Worm (Caenorhabditis elegans) whole organism, mixed stage, embryonic: ENCODE results near the gene kcnl-1.

ENCODE experiments used
- M03D4.4 ChIP-seq: sonication (generic microtip); optimal IDR thresholded peaks from 2 replicates; lab custom pipeline; 2017; ENCODE audit warnings: mild to moderate bottlenecking, missing genetic modification characterization, missing compliant biosample characterization
- bed-3 ChIP-seq: fragments of 200-800 bp; sonication (Bioruptor generic); optimal IDR thresholded peaks from 3 replicates; lab custom pipeline; 2018; ENCODE audit warnings: mild to moderate bottlenecking, missing genetic modification characterization, moderate library complexity, missing compliant biosample characterization
- blmp-1 ChIP-seq: fragments of 150-350 bp; optimal IDR thresholded peaks from 2 replicates; lab custom pipeline; 2014; ENCODE audit warnings: missing biosample characterization, missing genetic modification characterization
- ceh-39 ChIP-seq: fragments of 150-350 bp; optimal IDR thresholded peaks from 2 replicates; lab custom pipeline; 2014; ENCODE audit warnings: missing biosample characterization, missing genetic modification characterization
- ceh-43 ChIP-seq: fragments of 200-800 bp; sonication (Bioruptor generic); optimal IDR thresholded peaks from 2 replicates; lab custom pipeline; 2018; ENCODE audit warnings: mild to moderate bottlenecking, missing genetic modification characterization, moderate library complexity, missing compliant biosample characterization
- ceh-83 ChIP-seq: fragments of 200-800 bp; sonication (Bioruptor generic); optimal IDR thresholded peaks from 2 replicates; lab custom pipeline; 2018; ENCODE audit warnings: mild to moderate bottlenecking, missing genetic modification characterization, missing compliant biosample characterization
- ces-1 ChIP-seq: fragments of 150-350 bp; optimal IDR thresholded peaks from 2 replicates; lab custom pipeline; 2014; ENCODE audit warnings: missing biosample characterization, missing genetic modification reagents, missing genetic modification characterization
- cnd-1 ChIP-seq: fragments of 200-800 bp; sonication (Bioruptor generic); optimal IDR thresholded peaks from 2 replicates; lab custom pipeline; 2018; ENCODE audit warnings: mild to moderate bottlenecking, missing genetic modification characterization, missing compliant biosample characterization
- drap-1 ChIP-seq: fragments of 200-800 bp; sonication (Bioruptor generic); optimal IDR thresholded peaks from 3 replicates; lab custom pipeline; 2018; ENCODE audit warnings: mild to moderate bottlenecking, missing genetic modification characterization, missing compliant biosample characterization
- elt-1 ChIP-seq: sonication (generic microtip); optimal IDR thresholded peaks from 2 replicates; lab custom pipeline; 2017; ENCODE audit warnings: missing genetic modification characterization, mild to moderate bottlenecking, missing compliant biosample characterization, antibody characterized with exemption, moderate library complexity, borderline replicate concordance; ENCODE audit not compliant: insufficient read depth
- elt-3 ChIP-seq: fragments of 150-350 bp; optimal IDR thresholded peaks from 2 replicates; lab custom pipeline; 2014; ENCODE audit warnings: missing biosample characterization, missing genetic modification characterization
- flh-1 ChIP-seq: fragments of 200-800 bp; sonication (Bioruptor generic); optimal IDR thresholded peaks from 2 replicates; lab custom pipeline; 2018; ENCODE audit warnings: mild to moderate bottlenecking, missing genetic modification characterization, moderate library complexity, missing compliant biosample characterization
- ham-2 ChIP-seq: fragments of 200-800 bp; sonication (Bioruptor generic); optimal IDR thresholded peaks from 2 replicates; lab custom pipeline; 2018; ENCODE audit warnings: mild to moderate bottlenecking, missing genetic modification characterization, missing compliant biosample characterization
- hlh-1 ChIP-seq: fragments of 150-350 bp; optimal IDR thresholded peaks from 2 replicates; lab custom pipeline; 2014; ENCODE audit warnings: missing biosample characterization, missing genetic modification reagents, missing genetic modification characterization
- lin-13 ChIP-seq: fragments of 150-350 bp; optimal IDR thresholded peaks from 2 replicates; lab custom pipeline; 2014; ENCODE audit warnings: missing biosample characterization, missing genetic modification characterization
- lin-32 ChIP-seq: fragments of 200-800 bp; sonication (Bioruptor generic); optimal IDR thresholded peaks from 2 replicates; lab custom pipeline; 2018; ENCODE audit warnings: mild to moderate bottlenecking, missing genetic modification characterization, missing compliant biosample characterization
- lsy-2 ChIP-seq: fragments of 150-350 bp; optimal IDR thresholded peaks from 2 replicates; lab custom pipeline; 2014; ENCODE audit warnings: missing biosample characterization, missing genetic modification characterization
- mab-5 ChIP-seq: fragments of 150-350 bp; optimal IDR thresholded peaks from 2 replicates; lab custom pipeline; 2014; ENCODE audit warnings: missing biosample characterization, missing genetic modification characterization
- mep-1 ChIP-seq: fragments of 150-350 bp; optimal IDR thresholded peaks from 2 replicates; lab custom pipeline; 2017; ENCODE audit warnings: missing biosample characterization, missing genetic modification reagents, missing genetic modification characterization, inconsistent platforms
- mls-2 ChIP-seq: sonication (generic microtip); optimal IDR thresholded peaks from 2 replicates; lab custom pipeline; 2016; ENCODE audit warnings: mild to moderate bottlenecking, missing genetic modification characterization, moderate library complexity, missing compliant biosample characterization
- nhr-12 ChIP-seq: fragments of 150-350 bp; optimal IDR thresholded peaks from 2 replicates; lab custom pipeline; 2014; ENCODE audit warnings: missing biosample characterization, missing genetic modification characterization
- nhr-2 ChIP-seq: fragments of 150-350 bp; optimal IDR thresholded peaks from 2 replicates; lab custom pipeline; 2014; ENCODE audit warnings: missing biosample characterization, missing genetic modification characterization
- nhr-237 ChIP-seq: fragments of 150-350 bp; optimal IDR thresholded peaks from 2 replicates; lab custom pipeline; 2014; ENCODE audit warnings: missing biosample characterization, missing genetic modification characterization
- nhr-28 ChIP-seq: fragments of 150-350 bp; optimal IDR thresholded peaks from 2 replicates; lab custom pipeline; 2014; ENCODE audit warnings: missing biosample characterization, missing genetic modification characterization
- nhr-76 ChIP-seq: sonication (generic microtip); optimal IDR thresholded peaks from 2 replicates; lab custom pipeline; 2017; ENCODE audit warnings: missing biosample characterization, missing genetic modification characterization
- pha-4 ChIP-seq: fragments of 150-350 bp; optimal IDR thresholded peaks from 2 replicates; lab custom pipeline; 2018; ENCODE audit warnings: missing biosample characterization, missing genetic modification reagents, missing genetic modification characterization
- sem-2 ChIP-seq: fragments of 200-800 bp; sonication (Bioruptor generic); optimal IDR thresholded peaks from 2 replicates; lab custom pipeline; 2018; ENCODE audit warnings: mild to moderate bottlenecking, missing genetic modification characterization, missing compliant biosample characterization
- snpc-4 ChIP-seq: fragments of 150-350 bp; optimal IDR thresholded peaks from 2 replicates; lab custom pipeline; 2014; ENCODE audit warnings: missing biosample characterization, missing genetic modification characterization
- sptf-1 ChIP-seq: sonication (generic microtip); optimal IDR thresholded peaks from 2 replicates; lab custom pipeline; 2017; ENCODE audit warnings: mild to moderate bottlenecking, missing genetic modification characterization, moderate library complexity, missing compliant biosample characterization
- tbx-8 ChIP-seq: fragments of 200-800 bp; sonication (Bioruptor generic); optimal IDR thresholded peaks from 2 replicates; lab custom pipeline; 2018; ENCODE audit warnings: mild to moderate bottlenecking, missing genetic modification characterization, moderate library complexity, missing compliant biosample characterization
- unc-120 ChIP-seq: sonication (generic microtip); optimal IDR thresholded peaks from 2 replicates; lab custom pipeline; 2017; ENCODE audit warnings: missing genetic modification characterization, missing compliant biosample characterization; ENCODE audit not compliant: poor library complexity, severe bottlenecking
- unc-39 ChIP-seq: fragments of 150-350 bp; optimal IDR thresholded peaks from 2 replicates; lab custom pipeline; 2014; ENCODE audit warnings: missing biosample characterization, missing genetic modification characterization
- unc-62 ChIP-seq: fragments of 150-350 bp; optimal IDR thresholded peaks from 2 replicates; lab custom pipeline; 2014; ENCODE audit warnings: missing biosample characterization, missing genetic modification reagents, missing genetic modification characterization
- zip-8 ChIP-seq: fragments of 150-350 bp; optimal IDR thresholded peaks from 2 replicates; lab custom pipeline; 2014; ENCODE audit warnings: missing biosample characterization, missing genetic modification characterization
- ztf-11 ChIP-seq: fragments of 150-350 bp; optimal IDR thresholded peaks from 2 replicates; lab custom pipeline; 2014; ENCODE audit warnings: missing biosample characterization, missing genetic modification characterization

The kcnl-1 gene

DNA sequence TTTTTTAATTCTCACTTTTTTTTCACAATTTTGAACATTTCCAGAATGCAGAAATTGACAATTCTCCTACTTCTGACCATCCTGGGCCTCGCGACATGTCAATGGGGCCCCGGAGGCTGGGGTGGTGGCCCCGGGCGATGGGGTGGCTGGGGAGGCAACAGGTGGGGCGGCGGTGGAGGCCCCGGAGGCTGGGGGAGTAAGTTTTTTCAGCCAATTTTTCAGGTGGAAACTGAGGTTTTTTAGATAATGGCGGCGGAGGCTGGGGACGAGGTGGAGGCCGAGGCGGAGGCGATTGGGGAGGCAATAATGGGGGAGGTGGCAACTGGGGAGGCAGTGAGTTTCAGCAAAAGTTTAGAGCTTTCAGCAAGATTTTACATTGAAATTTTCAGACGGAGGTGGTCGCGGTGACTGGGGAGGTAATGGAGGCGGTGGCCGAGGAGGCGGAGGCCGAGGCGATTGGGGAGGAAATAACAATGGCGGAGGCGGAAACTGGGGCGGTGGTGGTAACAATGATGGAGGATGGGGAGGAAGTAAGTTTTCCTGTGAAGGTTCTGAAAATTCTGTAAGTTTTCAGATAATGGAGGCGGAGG lies 45.0 kb downstream of the kcnl-1 start:
- no peak for TF ChIP-seq elt-1 (tag; lab: Kevin White, UChicago)

DNA sequence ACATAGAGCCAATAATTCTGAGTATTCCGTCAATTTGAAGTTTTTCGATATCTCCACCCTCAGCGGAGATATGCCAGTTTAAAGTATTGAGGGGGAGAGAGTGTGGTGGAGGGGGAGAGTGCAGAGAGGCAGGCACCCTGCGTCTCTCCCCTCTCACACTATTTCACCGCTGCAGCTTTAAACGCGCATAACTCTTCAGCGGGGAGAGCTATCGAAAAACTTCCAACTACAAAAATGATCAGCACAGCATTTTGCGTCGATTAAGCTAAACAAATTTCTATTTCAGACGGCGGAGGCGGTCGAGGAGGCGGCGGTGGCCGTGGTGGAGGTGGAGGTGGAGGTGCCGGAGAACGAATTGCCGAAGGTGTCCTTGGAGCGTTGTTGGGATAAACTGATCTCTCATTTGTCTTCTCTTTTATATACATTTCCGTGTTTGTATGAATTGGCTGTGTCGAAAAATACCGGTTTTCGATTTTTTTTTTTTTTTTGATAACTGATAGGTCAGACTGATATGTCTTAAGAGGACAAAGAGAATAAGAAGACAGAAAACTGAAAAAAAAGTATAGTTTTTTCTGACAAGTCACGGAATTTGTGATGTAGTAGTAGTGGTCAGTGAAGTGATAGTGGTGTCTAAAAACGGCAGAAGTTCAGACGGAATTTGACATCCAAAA lies 46.6 kb downstream of the kcnl-1 start:
- no peak for TF ChIP-seq ceh-83
- no peak for TF ChIP-seq mep-1
- TF ChIP-seq nhr-76 (tag; lab: Kevin White, UChicago) = no peak
- peak; percentile 31 for TF ChIP-seq drap-1 (GFP tag; lab: Kevin White, UChicago)
- no peak for TF ChIP-seq blmp-1 (tag; lab: Kevin White, UChicago)
- TF ChIP-seq, all 35 proteins: peak for 1

DNA sequence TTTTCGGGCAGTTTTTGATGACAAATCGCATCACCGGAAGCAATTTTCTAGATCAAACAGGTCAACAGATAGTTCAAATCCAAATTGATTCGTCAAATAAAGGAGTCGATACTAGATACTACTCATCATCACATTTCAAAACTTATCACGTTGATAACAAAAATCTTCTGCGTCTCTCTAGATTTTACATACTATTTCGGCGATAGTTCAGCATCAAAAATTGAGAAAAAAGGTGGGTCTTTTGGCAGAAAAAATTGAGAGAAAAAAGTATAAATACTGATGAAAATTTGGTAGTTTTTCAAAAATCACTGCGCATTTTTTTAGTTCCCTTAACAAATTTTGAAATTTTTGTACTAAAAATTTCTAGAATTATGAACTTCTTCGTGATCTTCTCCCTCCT lies 48.0 kb downstream of the kcnl-1 start, which contains the start of gene nlp-26:
Gene nlp-26, plus strand, starts transcription at position 301 of the 400 bp plus-strand sequence.
- TF ChIP-seq zip-8 (tag; lab: Kevin White, UChicago) (no peak), mep-1 (no peak), snpc-4 (tag; lab: Kevin White, UChicago) (no peak), unc-120 (tag; lab: Kevin White, UChicago) (no peak), unc-39 (tag; lab: Kevin White, UChicago) (no peak), nhr-237 (tag; lab: Kevin White, UChicago) (no peak), unc-62 (GFP tag; lab: Kevin White, UChicago) (no peak), ceh-39 (tag; lab: Kevin White, UChicago) (no peak), lin-13 (tag; lab: Kevin White, UChicago) (no peak), lin-32 (no peak), nhr-76 (tag; lab: Kevin White, UChicago) (no peak)

DNA sequence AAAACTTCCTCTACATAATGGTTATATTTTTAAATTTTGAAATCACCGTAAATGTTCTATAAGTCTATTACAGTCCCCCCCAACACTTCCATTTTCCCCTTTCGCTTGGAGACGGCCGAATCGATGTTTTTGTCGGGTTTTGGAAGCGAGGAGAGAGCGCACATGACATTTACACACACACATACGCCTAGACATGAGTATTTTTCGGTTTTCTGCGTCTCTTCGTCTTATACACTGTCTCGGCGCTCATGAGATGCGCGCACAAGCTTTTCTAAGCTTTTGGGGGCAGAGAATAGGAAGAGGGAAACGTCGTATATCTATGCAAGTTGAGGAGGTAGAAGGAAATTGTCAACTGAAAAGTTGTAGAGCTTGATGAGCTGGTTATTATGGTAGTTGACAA lies 54.9 kb downstream of the kcnl-1 start:
- TF ChIP-seq sptf-1 (no peak), unc-39 (tag; lab: Kevin White, UChicago) (no peak), drap-1 (GFP tag; lab: Kevin White, UChicago) (peak; percentile 2), ztf-11 (tag; lab: Kevin White, UChicago) (no peak), nhr-12 (no peak)

DNA sequence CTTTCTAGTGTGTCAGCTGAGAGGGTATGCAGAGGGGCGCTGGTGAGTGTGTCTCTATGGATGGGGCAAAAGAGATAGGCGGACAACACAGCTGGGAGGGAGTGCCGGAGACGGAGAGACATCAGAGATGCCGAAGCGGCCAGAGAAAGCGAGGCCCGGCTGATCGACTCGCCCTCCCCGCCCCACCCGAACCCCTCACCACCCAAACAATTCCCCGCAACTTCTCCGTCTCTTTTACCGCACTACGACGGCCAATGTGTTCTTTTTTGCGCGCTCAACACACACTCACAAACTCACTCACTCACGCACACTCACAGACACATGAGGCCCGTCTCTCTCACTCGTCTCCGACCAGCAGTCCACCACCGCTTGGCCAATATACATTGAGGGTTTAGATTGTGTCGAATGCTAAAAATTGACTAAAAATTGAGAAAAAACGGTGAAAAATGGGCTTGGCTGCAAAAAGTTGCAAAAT lies 57.3 kb downstream of the kcnl-1 start, which contains the start of gene Y43F8C.3:
Gene Y43F8C.3, minus strand, starts transcription at position 187 of the 475 bp plus-strand sequence.
- peak; percentile 40 for TF ChIP-seq lin-32
- TF ChIP-seq ztf-11 (tag; lab: Kevin White, UChicago) = no peak
- no peak for TF ChIP-seq nhr-12
- TF ChIP-seq snpc-4 (tag; lab: Kevin White, UChicago) = no peak
- no peak for TF ChIP-seq tbx-8 (GFP tag; lab: Kevin White, UChicago)
- no peak for TF ChIP-seq zip-8 (tag; lab: Kevin White, UChicago)
- TF ChIP-seq bed-3 (GFP tag; lab: Kevin White, UChicago) = no peak
- no peak for TF ChIP-seq elt-1 (tag; lab: Kevin White, UChicago)
- no peak for TF ChIP-seq nhr-76 (tag; lab: Kevin White, UChicago)
- TF ChIP-seq nhr-28 (tag; lab: Kevin White, UChicago) = no peak
- TF ChIP-seq sptf-1 = peak; percentile 64
- no peak for TF ChIP-seq ceh-43
- no peak for TF ChIP-seq ceh-39 (tag; lab: Kevin White, UChicago)
- TF ChIP-seq nhr-2 (tag; lab: Kevin White, UChicago) = no peak
- TF ChIP-seq elt-3 (tag; lab: Kevin White, UChicago) = no peak
- TF ChIP-seq sem-2 (GFP tag; lab: Kevin White, UChicago) = no peak
- TF ChIP-seq lin-13 (tag; lab: Kevin White, UChicago) = peak; percentile 32
- peak; percentile 9 for TF ChIP-seq unc-62 (GFP tag; lab: Kevin White, UChicago)
- TF ChIP-seq ham-2 (GFP tag; lab: Kevin White, UChicago) = peak; percentile 75
- no peak for TF ChIP-seq mab-5
- TF ChIP-seq unc-120 (tag; lab: Kevin White, UChicago) = peak; percentile 72
- TF ChIP-seq cnd-1 = peak; percentile 11
- peak; percentile 6 for TF ChIP-seq pha-4 (tag; lab: Kevin White, UChicago)
- no peak for TF ChIP-seq ceh-83
- peak; percentile 41 for TF ChIP-seq lsy-2
- TF ChIP-seq drap-1 (GFP tag; lab: Kevin White, UChicago) = peak; percentile 96
- TF ChIP-seq M03D4.4 (tag; lab: Kevin White, UChicago) = no peak
- peak; percentile 26 for TF ChIP-seq mep-1
- peak; percentile 66 for TF ChIP-seq nhr-237 (tag; lab: Kevin White, UChicago)
- peak; percentile 35 for TF ChIP-seq ces-1 (GFP tag; lab: Kevin White, UChicago)
- peak; percentile 12 for TF ChIP-seq unc-39 (tag; lab: Kevin White, UChicago)
- TF ChIP-seq flh-1 (GFP tag; lab: Kevin White, UChicago) = no peak
- no peak for TF ChIP-seq blmp-1 (tag; lab: Kevin White, UChicago)
- peak; percentile 68 for TF ChIP-seq mls-2 (tag; lab: Kevin White, UChicago)
- no peak for TF ChIP-seq hlh-1
